Fruit fly (Drosophila melanogaster) whole organism, prepupa: ENCODE data around the gene CG34171.

Source experiments
- CG10669 ChIP-seq: fragments of 200-800 bp; sonication (Bioruptor generic); optimal IDR thresholded peaks from 3 replicates; lab custom pipeline; 2018; ENCODE audit warnings: missing biosample characterization, mild to moderate bottlenecking, missing genetic modification characterization, moderate library complexity
- CG11294 ChIP-seq: fragments of 200-800 bp; sonication (Bioruptor generic); IDR thresholded peaks from 2 replicates; pipeline ENCODE4 v1.3.6; 2022; ENCODE audit warnings: missing biosample characterization, missing genetic modification characterization
- CG11762 ChIP-seq: fragments of 200-800 bp; sonication (Bioruptor generic); optimal IDR thresholded peaks from 3 replicates; lab custom pipeline; 2016; ENCODE audit warnings: missing biosample characterization, missing genetic modification characterization; ENCODE audit not compliant: insufficient read depth
- CG11902 ChIP-seq: fragments of 200-800 bp; sonication (Bioruptor generic); optimal IDR thresholded peaks from 3 replicates; lab custom pipeline; 2016; ENCODE audit warnings: missing biosample characterization, missing genetic modification characterization
- CG15336 ChIP-seq: fragments of 200-800 bp; sonication (Bioruptor generic); IDR thresholded peaks from 2 replicates; pipeline ENCODE4 v1.3.6; 2022; ENCODE audit warnings: missing biosample characterization, missing genetic modification characterization
- CG1621 ChIP-seq: fragments of 200-800 bp; sonication (Bioruptor generic); optimal IDR thresholded peaks from 3 replicates; lab custom pipeline; 2018; ENCODE audit warnings: missing biosample characterization, mild to moderate bottlenecking, missing genetic modification characterization
- CG32006 ChIP-seq: fragments of 200-800 bp; sonication (Bioruptor generic); optimal IDR thresholded peaks from 3 replicates; lab custom pipeline; 2017; ENCODE audit warnings: missing biosample characterization, mild to moderate bottlenecking, missing genetic modification characterization
- CG34406 ChIP-seq: fragments of 200-800 bp; sonication (Bioruptor generic); optimal IDR thresholded peaks from 3 replicates; lab custom pipeline; 2016; ENCODE audit warnings: missing biosample characterization, missing genetic modification characterization
- CG3919 ChIP-seq: fragments of 200-800 bp; sonication (Bioruptor generic); optimal IDR thresholded peaks from 3 replicates; lab custom pipeline; 2016; ENCODE audit warnings: missing biosample characterization, missing genetic modification characterization
- CG6792 ChIP-seq: fragments of 200-800 bp; sonication (Bioruptor generic); optimal IDR thresholded peaks from 3 replicates; lab custom pipeline; 2016; ENCODE audit warnings: missing biosample characterization, missing genetic modification characterization
- CG6808 ChIP-seq: fragments of 200-800 bp; sonication (Bioruptor generic); optimal IDR thresholded peaks from 3 replicates; lab custom pipeline; 2017; ENCODE audit warnings: missing biosample characterization, missing genetic modification characterization, mild to moderate bottlenecking, moderate library complexity, missing genetic modification reagents
- CG6854 ChIP-seq: fragments of 200-800 bp; sonication (Bioruptor generic); optimal IDR thresholded peaks from 2 replicates; lab custom pipeline; 2017; ENCODE audit warnings: missing biosample characterization, mild to moderate bottlenecking, missing genetic modification characterization
- CG7368 ChIP-seq: fragments of 200-800 bp; sonication (Bioruptor generic); optimal IDR thresholded peaks from 3 replicates; lab custom pipeline; 2016; ENCODE audit warnings: missing biosample characterization, missing genetic modification characterization
- CG8319 ChIP-seq: fragments of 200-800 bp; sonication (Bioruptor generic); optimal IDR thresholded peaks from 3 replicates; lab custom pipeline; 2016; ENCODE audit warnings: missing biosample characterization, missing genetic modification characterization
- CG8632 ChIP-seq: fragments of 200-800 bp; sonication (Bioruptor generic); optimal IDR thresholded peaks from 3 replicates; lab custom pipeline; 2016; ENCODE audit warnings: missing biosample characterization, missing genetic modification characterization
- Eip75B ChIP-seq: fragments of 200-800 bp; sonication (Bioruptor generic); optimal IDR thresholded peaks from 3 replicates; lab custom pipeline; 2016; ENCODE audit warnings: missing biosample characterization, missing genetic modification characterization
- Eip78C ChIP-seq: fragments of 200-800 bp; sonication (Bioruptor generic); peaks from one replicate; lab custom pipeline; 2016; ENCODE audit warnings: missing biosample characterization, missing genetic modification characterization
- Eip93F ChIP-seq: fragments of 200-800 bp; sonication (Bioruptor generic); optimal IDR thresholded peaks from 2 replicates; lab custom pipeline; 2016; ENCODE audit warnings: missing biosample characterization, mild to moderate bottlenecking, missing genetic modification characterization
- Ets21C ChIP-seq: fragments of 200-800 bp; sonication (Bioruptor generic); optimal IDR thresholded peaks from 3 replicates; lab custom pipeline; 2016; ENCODE audit warnings: missing biosample characterization, missing genetic modification characterization
- Ets96B ChIP-seq: fragments of 200-800 bp; optimal IDR thresholded peaks from 2 replicates; lab custom pipeline; 2019; ENCODE audit warnings: missing biosample characterization, mild to moderate bottlenecking, missing genetic modification characterization, moderate library complexity
- Hr39 ChIP-seq: fragments of 200-800 bp; sonication (Bioruptor generic); optimal IDR thresholded peaks from 2 replicates; lab custom pipeline; 2016; ENCODE audit warnings: missing biosample characterization, missing genetic modification characterization
- Hr4 ChIP-seq: fragments of 200-800 bp; sonication (Bioruptor generic); optimal IDR thresholded peaks from 3 replicates; lab custom pipeline; 2016; ENCODE audit warnings: missing biosample characterization, missing genetic modification characterization
- Met ChIP-seq: fragments of 200-800 bp; sonication (Bioruptor generic); optimal IDR thresholded peaks from 3 replicates; lab custom pipeline; 2016; ENCODE audit warnings: missing biosample characterization, missing genetic modification characterization
- OdsH ChIP-seq: fragments of 200-800 bp; sonication (Bioruptor generic); optimal IDR thresholded peaks from 3 replicates; lab custom pipeline; 2016; ENCODE audit warnings: missing biosample characterization, missing genetic modification characterization
- Smox ChIP-seq: fragments of 200-800 bp; sonication (Bioruptor generic); optimal IDR thresholded peaks from 3 replicates; lab custom pipeline; 2016; ENCODE audit warnings: missing biosample characterization, missing genetic modification characterization
- Sox102F ChIP-seq: fragments of 200-800 bp; sonication (Bioruptor generic); optimal IDR thresholded peaks from 2 replicates; lab custom pipeline; 2016; ENCODE audit warnings: missing biosample characterization, mild to moderate bottlenecking, missing genetic modification characterization
- Sox14 ChIP-seq: fragments of 200-800 bp; sonication (Bioruptor generic); optimal IDR thresholded peaks from 3 replicates; lab custom pipeline; 2016; ENCODE audit warnings: missing biosample characterization, missing genetic modification characterization
- achi ChIP-seq: fragments of 200-800 bp; sonication (Bioruptor generic); optimal IDR thresholded peaks from 3 replicates; lab custom pipeline; 2016; ENCODE audit warnings: missing biosample characterization, missing genetic modification characterization
- acj6 ChIP-seq: fragments of 200-800 bp; sonication (Bioruptor generic); optimal IDR thresholded peaks from 3 replicates; lab custom pipeline; 2016; ENCODE audit warnings: missing biosample characterization, missing genetic modification characterization
- cyc ChIP-seq: fragments of 200-800 bp; sonication (Bioruptor generic); optimal IDR thresholded peaks from 3 replicates; lab custom pipeline; 2016; ENCODE audit warnings: missing biosample characterization, missing genetic modification characterization
- dac ChIP-seq: fragments of 200-800 bp; sonication (Bioruptor generic); optimal IDR thresholded peaks from 2 replicates; lab custom pipeline; 2017; ENCODE audit warnings: missing biosample characterization, mild to moderate bottlenecking, missing genetic modification characterization
- eg ChIP-seq: fragments of 200-800 bp; sonication (Bioruptor generic); IDR thresholded peaks from 3 replicates; pipeline ENCODE4 v1.3.6; 2022; ENCODE audit warnings: missing biosample characterization, missing genetic modification characterization
- esn ChIP-seq: fragments of 200-800 bp; sonication (Bioruptor generic); optimal IDR thresholded peaks from 2 replicates; lab custom pipeline; 2016; ENCODE audit warnings: missing biosample characterization, mild to moderate bottlenecking, missing genetic modification characterization, moderate library complexity
- fd59A ChIP-seq: fragments of 200-800 bp; sonication (Bioruptor generic); optimal IDR thresholded peaks from 2 replicates; lab custom pipeline; 2017; ENCODE audit warnings: missing biosample characterization, mild to moderate bottlenecking, missing genetic modification characterization, missing genetic modification reagents
- fd85E ChIP-seq: fragments of 200-800 bp; sonication (Bioruptor generic); optimal IDR thresholded peaks from 3 replicates; lab custom pipeline; 2016; ENCODE audit warnings: missing biosample characterization, missing genetic modification characterization
- fkh ChIP-seq: fragments of 200-800 bp; sonication (Bioruptor generic); optimal IDR thresholded peaks from 3 replicates; lab custom pipeline; 2017; ENCODE audit warnings: missing biosample characterization, mild to moderate bottlenecking, missing genetic modification characterization, moderate library complexity
- lz ChIP-seq: fragments of 200-800 bp; sonication (Bioruptor generic); optimal IDR thresholded peaks from 3 replicates; lab custom pipeline; 2016; ENCODE audit warnings: missing biosample characterization, missing genetic modification characterization
- net ChIP-seq: fragments of 200-800 bp; sonication (Bioruptor generic); optimal IDR thresholded peaks from 3 replicates; lab custom pipeline; 2016; ENCODE audit warnings: missing biosample characterization, missing genetic modification characterization
- salr ChIP-seq, 2 experiments: fragments of 200-800 bp; sonication (Bioruptor generic); optimal IDR thresholded peaks; 3 replicates each; lab custom pipeline; 2016 to 2018; ENCODE audit warnings: missing biosample characterization in 2 of 2, missing genetic modification characterization in 2 of 2, mild to moderate bottlenecking in 1 of 2
- spab ChIP-seq: fragments of 200-800 bp; sonication (Bioruptor generic); optimal IDR thresholded peaks from 2 replicates; lab custom pipeline; 2017; ENCODE audit warnings: missing biosample characterization, mild to moderate bottlenecking, missing genetic modification characterization, missing genetic modification reagents
- vri ChIP-seq: fragments of 200-800 bp; sonication (Bioruptor generic); optimal IDR thresholded peaks from 3 replicates; lab custom pipeline; 2016; ENCODE audit warnings: missing biosample characterization, mild to moderate bottlenecking, missing genetic modification characterization

The CG34171 gene

dm6 chr2L:18331612-18332011 lies 46.8 kb upstream of the CG34171 start (continued):
- peak; percentile 24 for TF ChIP-seq CG3919
- peak; percentile 76 for TF ChIP-seq Hr4 (GFP tag; lab: Kevin White, UChicago)
- TF ChIP-seq acj6: peak; percentile 2
- TF ChIP-seq CG11902 (GFP tag; lab: Kevin White, UChicago): no peak
- TF ChIP-seq esn (GFP tag; lab: Kevin White, UChicago): no peak
- no peak for TF ChIP-seq vri
- TF ChIP-seq fd85E (GFP tag; lab: Kevin White, UChicago): no peak
- no peak for TF ChIP-seq salr (GFP tag; optimal IDR thresholded peaks at IDR 0.05; lab: Kevin White, UChicago)
- TF ChIP-seq Ets96B (tag; lab: Kevin White, UChicago): no peak
- TF ChIP-seq CG15336 (GFP tag; lab: Robert Waterston, UW): peak; percentile 78
- no peak for TF ChIP-seq Eip93F (GFP tag; lab: Kevin White, UChicago)
- no peak for TF ChIP-seq fd59A (GFP tag; lab: Kevin White, UChicago)

dm6 chr2L:18333831-18334437 lies 44.5 kb upstream of the CG34171 start:
- TF ChIP-seq eg (GFP tag; lab: Robert Waterston, UW): 0 out of 3 replicates have a peak, but pooled peaks have one; percentile 20
- TF ChIP-seq Ets96B (tag; lab: Kevin White, UChicago): no peak
- no peak for TF ChIP-seq Eip75B (GFP tag; lab: Kevin White, UChicago)
- no peak for TF ChIP-seq Met (GFP tag; lab: Kevin White, UChicago)
- TF ChIP-seq Eip78C (GFP tag; lab: Kevin White, UChicago): peak; percentile 56
- TF ChIP-seq fkh (GFP tag; lab: Kevin White, UChicago): peak; percentile 33
- peak; percentile 42 for TF ChIP-seq CG32006 (GFP tag; lab: Kevin White, UChicago)
- no peak for TF ChIP-seq CG11762 (GFP tag; lab: Kevin White, UChicago)
- TF ChIP-seq salr (GFP tag; optimal IDR thresholded peaks at IDR 0.05; lab: Kevin White, UChicago): no peak
- TF ChIP-seq Hr4 (GFP tag; lab: Kevin White, UChicago): peak; percentile 44
- TF ChIP-seq Sox102F (GFP tag; lab: Kevin White, UChicago): no peak
- no peak for TF ChIP-seq Ets21C
- peak; percentile 36; the same call in 1 of the 2 replicates for TF ChIP-seq CG15336 (GFP tag; lab: Robert Waterston, UW)

dm6 chr2L:18335641-18336040 lies 42.8 kb upstream of the CG34171 start:
- TF ChIP-seq CG6792 (GFP tag; lab: Kevin White, UChicago) (no peak), Eip78C (GFP tag; lab: Kevin White, UChicago) (peak; percentile 37), net (GFP tag; lab: Kevin White, UChicago) (no peak), CG1621 (tag; lab: Kevin White, UChicago) (no peak), fkh (GFP tag; lab: Kevin White, UChicago) (peak; percentile 59), Met (GFP tag; lab: Kevin White, UChicago) (no peak)

dm6 chr2L:18336531-18336930 lies 41.9 kb upstream of the CG34171 start:
- TF ChIP-seq fd59A (GFP tag; lab: Kevin White, UChicago): no peak
- TF ChIP-seq net (GFP tag; lab: Kevin White, UChicago): no peak
- no peak for TF ChIP-seq CG8632 (GFP tag; lab: Kevin White, UChicago)
- no peak for TF ChIP-seq Eip78C (GFP tag; lab: Kevin White, UChicago)
- TF ChIP-seq Hr4 (GFP tag; lab: Kevin White, UChicago): no peak
- no peak for TF ChIP-seq OdsH

- TF ChIP-seq CG32006 (GFP tag; lab: Kevin White, UChicago) (peak; percentile 93), CG8319 (GFP tag; lab: Kevin White, UChicago) (peak; percentile 61), CG10669 (peak; percentile 78), CG34406 (GFP tag; lab: Kevin White, UChicago) (peak; percentile 57), spab (GFP tag; lab: Kevin White, UChicago) (peak; percentile 62), acj6 (peak; percentile 82), dac (GFP tag; lab: Kevin White, UChicago) (peak; percentile 68), eg (GFP tag; lab: Robert Waterston, UW) (peak; percentile 96), Sox14 (GFP tag; lab: Kevin White, UChicago) (peak; percentile 71), Sox102F (GFP tag; lab: Kevin White, UChicago) (peak; percentile 57), CG6854 (GFP tag; lab: Kevin White, UChicago) (no peak), CG6808 (GFP tag; lab: Kevin White, UChicago) (peak; percentile 52), CG7368 (GFP tag; lab: Kevin White, UChicago) (peak; percentile 78), vri (no peak), Ets21C (peak; percentile 16), CG11294 (GFP tag; lab: Robert Waterston, UW) (peak; percentile 71), fd59A (GFP tag; lab: Kevin White, UChicago) (peak; percentile 17), Hr39 (GFP tag; lab: Kevin White, UChicago) (peak; percentile 38), achi (GFP tag; lab: Kevin White, UChicago) (peak; percentile 63), Smox (GFP tag; lab: Kevin White, UChicago) (peak; percentile 27), lz (peak; percentile 57), fd85E (GFP tag; lab: Kevin White, UChicago) (peak; percentile 36), cyc (GFP tag; lab: Kevin White, UChicago) (peak; percentile 31)
These were observed 37.5 kb upstream of the CG34171 start for dm6 chr2L:18340921-18341320.
